Worm (Caenorhabditis elegans): Measurements from ENCODE around the gene C05D12.5.

DNA sequence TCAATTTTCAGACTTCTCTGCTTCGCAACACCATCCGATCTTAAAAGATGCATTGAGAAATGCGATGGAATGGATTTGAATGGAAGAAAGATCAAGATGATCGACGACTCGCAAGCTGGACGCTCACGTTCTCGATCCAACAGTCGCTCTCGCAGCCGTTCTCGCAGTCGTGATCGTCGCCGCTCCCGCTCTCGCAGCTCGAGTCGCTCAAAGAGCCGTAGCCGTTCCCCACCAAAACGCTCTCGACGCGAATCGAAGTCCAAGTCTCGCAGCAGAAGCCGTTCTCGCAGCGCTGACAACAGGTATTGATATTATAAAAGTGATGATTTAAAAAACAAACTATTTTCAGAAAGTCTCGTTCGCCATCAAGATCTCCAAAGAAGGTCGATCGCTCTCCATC, 21.1 kb downstream of the C05D12.5 start:
- TF ChIP-seq nhr-237 (tag; optimal IDR thresholded peaks at IDR 0.05) = no peak
- TF ChIP-seq nhr-11 (tag; optimal IDR thresholded peaks at IDR 0.05) = no peak
- no peak for TF ChIP-seq lin-39 (tag; optimal IDR thresholded peaks at IDR 0.05)
- TF ChIP-seq elt-3 (tag; optimal IDR thresholded peaks at IDR 0.05) = no peak
- no peak for TF ChIP-seq nhr-77 (tag; optimal IDR thresholded peaks at IDR 0.05)
- no peak for TF ChIP-seq nhr-25 (tag; optimal IDR thresholded peaks at IDR 0.05)
- TF ChIP-seq skn-1 (tag; optimal IDR thresholded peaks at IDR 0.05) = no peak
- TF ChIP-seq nhr-28 (tag; optimal IDR thresholded peaks at IDR 0.05) = no peak
- TF ChIP-seq nhr-23 (tag; optimal IDR thresholded peaks at IDR 0.05) = no peak
- TF ChIP-seq R02D3.7 (tag; optimal IDR thresholded peaks at IDR 0.05) = no peak
- TF ChIP-seq mdl-1 (tag; optimal IDR thresholded peaks at IDR 0.05) = no peak

Data from whole organism, L3 larva.